Worm (Caenorhabditis elegans): ENCODE measurements around the gene T02E9.5.

- no peak for TF ChIP-seq ceh-82 (tag; optimal IDR thresholded peaks at IDR 0.05)
- no peak for TF ChIP-seq pha-4 (tag; optimal IDR thresholded peaks at IDR 0.05)
- TF ChIP-seq elt-3 (tag; optimal IDR thresholded peaks at IDR 0.05): no peak
- TF ChIP-seq nhr-28 (tag; optimal IDR thresholded peaks at IDR 0.05): no peak
- TF ChIP-seq R02D3.7 (tag; optimal IDR thresholded peaks at IDR 0.05): no peak
- TF ChIP-seq nhr-67 (tag; optimal IDR thresholded peaks at IDR 0.05): no peak
Observed at ce11 chrV:11392020-11392419, 50.0 kb downstream of the T02E9.5 start, which contains the start of gene nas-16.
